Worm (Caenorhabditis elegans) whole organism, L1 larva: Measurements from ENCODE around the gene hrg-6.

ENCODE experiments used
- C04F5.9 ChIP-seq: sonication (generic microtip); optimal IDR thresholded peaks from 2 replicates; lab custom pipeline; 2016; ENCODE audit warnings: missing genetic modification characterization, missing compliant biosample characterization
- C34B4.2 ChIP-seq: sonication (generic microtip); optimal IDR thresholded peaks from 2 replicates; lab custom pipeline; 2017; ENCODE audit warnings: mild to moderate bottlenecking, missing genetic modification characterization, missing compliant biosample characterization
- F16B12.6 ChIP-seq: fragments of 150-350 bp; optimal IDR thresholded peaks from 2 replicates; lab custom pipeline; 2014; ENCODE audit warnings: missing biosample characterization, missing genetic modification characterization
- aly-2 ChIP-seq: fragments of 150-350 bp; optimal IDR thresholded peaks from 2 replicates; lab custom pipeline; 2014; ENCODE audit warnings: missing biosample characterization, missing genetic modification characterization
- ceh-82 ChIP-seq, 3 experiments: fragments of 150-350 bp in 1 of 3; sonication (generic microtip) in 2 of 3; optimal IDR thresholded peaks; 2 replicates each; lab custom pipeline; 2014 to 2017; ENCODE audit warnings: missing biosample characterization in 3 of 3, missing genetic modification characterization in 3 of 3
- ceh-88 ChIP-seq: fragments of 200-800 bp; sonication (Bioruptor generic); IDR thresholded peaks from 2 replicates; pipeline ENCODE4 v1.3.6; 2022; ENCODE audit warnings: missing genetic modification characterization, missing compliant biosample characterization
- ceh-90 ChIP-seq: sonication (generic microtip); optimal IDR thresholded peaks from 2 replicates; lab custom pipeline; 2016; ENCODE audit warnings: missing genetic modification characterization, missing compliant biosample characterization
- ces-1 ChIP-seq: fragments of 150-350 bp; optimal IDR thresholded peaks from 2 replicates; lab custom pipeline; 2014; ENCODE audit warnings: missing biosample characterization, missing genetic modification reagents, missing genetic modification characterization
- dpl-1 ChIP-seq, 3 experiments: fragments of 150-350 bp in 2 of 3; sonication (generic microtip) in 1 of 3; optimal IDR thresholded peaks; 2 replicates each; lab custom pipeline; 2014 to 2017; ENCODE audit warnings: missing biosample characterization in 3 of 3, missing genetic modification characterization in 3 of 3, missing genetic modification reagents in 3 of 3
- dsc-1 ChIP-seq: sonication (generic microtip); optimal IDR thresholded peaks from 2 replicates; lab custom pipeline; 2016; ENCODE audit warnings: mild to moderate bottlenecking, missing genetic modification characterization, missing compliant biosample characterization
- efl-1 ChIP-seq, 4 experiments: fragments of 150-350 bp; optimal IDR thresholded peaks in 3 of 4; peaks in 1 of 4; 1 replicate in 1 of 4; 2 replicates in 3 of 4; lab custom pipeline; 2014; ENCODE audit warnings: missing biosample characterization in 2 of 4, missing genetic modification characterization in 2 of 4, missing genetic modification reagents in 2 of 4
- egl-13 ChIP-seq: sonication (generic microtip); optimal IDR thresholded peaks from 2 replicates; lab custom pipeline; 2016; ENCODE audit warnings: missing genotype, missing genetic modification reagents, missing genetic modification characterization, missing compliant biosample characterization
- egl-27 ChIP-seq, 2 experiments: fragments of 150-350 bp in 1 of 2; sonication (generic microtip); optimal IDR thresholded peaks; 3 replicates each; lab custom pipeline; 2017 to 2018; ENCODE audit warnings: missing biosample characterization in 2 of 2, missing genetic modification characterization in 2 of 2, missing genetic modification reagents in 2 of 2
- elt-2 ChIP-seq: sonication (generic microtip); optimal IDR thresholded peaks from 2 replicates; lab custom pipeline; 2016; ENCODE audit warnings: missing genetic modification characterization, mild to moderate bottlenecking, inconsistent platforms, missing compliant biosample characterization, missing genetic modification reagents
- fkh-4 ChIP-seq: sonication (generic microtip); optimal IDR thresholded peaks from 2 replicates; lab custom pipeline; 2016; ENCODE audit warnings: missing compliant biosample characterization, missing genetic modification characterization, borderline replicate concordance
- fkh-8 ChIP-seq: sonication (generic microtip); optimal IDR thresholded peaks from 2 replicates; lab custom pipeline; 2016; ENCODE audit warnings: mild to moderate bottlenecking, missing genetic modification characterization, missing compliant biosample characterization
- hlh-17 ChIP-seq: fragments of 200-800 bp; sonication (Bioruptor generic); optimal IDR thresholded peaks from 2 replicates; lab custom pipeline; 2018; ENCODE audit warnings: missing genetic modification characterization, mild to moderate bottlenecking, missing compliant biosample characterization, moderate library complexity, borderline replicate concordance
- hpl-2 ChIP-seq: fragments of 150-350 bp; optimal IDR thresholded peaks from 2 replicates; lab custom pipeline; 2014; ENCODE audit warnings: missing biosample characterization, missing genetic modification reagents, missing genetic modification characterization
- irx-1 ChIP-seq: sonication (generic microtip); optimal IDR thresholded peaks from 2 replicates; lab custom pipeline; 2016; ENCODE audit warnings: missing genetic modification characterization, missing compliant biosample characterization
- jun-1 ChIP-seq: fragments of 150-350 bp; optimal IDR thresholded peaks from 2 replicates; lab custom pipeline; 2014; ENCODE audit warnings: missing biosample characterization, missing genetic modification reagents, missing genetic modification characterization
- lin-13 ChIP-seq: fragments of 150-350 bp; optimal IDR thresholded peaks from 2 replicates; lab custom pipeline; 2014; ENCODE audit warnings: missing biosample characterization, missing genetic modification reagents, missing genetic modification characterization
- lin-14 ChIP-seq: fragments of 200-800 bp; sonication (Bioruptor generic); optimal IDR thresholded peaks from 2 replicates; lab custom pipeline; 2018; ENCODE audit warnings: mild to moderate bottlenecking, missing genetic modification characterization, moderate library complexity, missing compliant biosample characterization
- lin-35 ChIP-seq, 2 experiments: fragments of 150-350 bp; optimal IDR thresholded peaks; 2 replicates each; lab custom pipeline; 2014; ENCODE audit warnings: missing biosample characterization in 2 of 2, missing genetic modification characterization in 2 of 2, missing genetic modification reagents in 2 of 2
- lin-39 ChIP-seq: fragments of 150-350 bp; optimal IDR thresholded peaks from 2 replicates; lab custom pipeline; 2014; ENCODE audit warnings: missing biosample characterization, missing genetic modification reagents, missing genetic modification characterization
- lir-3 ChIP-seq: sonication (generic microtip); optimal IDR thresholded peaks from 2 replicates; lab custom pipeline; 2016; ENCODE audit warnings: mild to moderate bottlenecking, missing genetic modification characterization, moderate library complexity, missing compliant biosample characterization; ENCODE audit not compliant: poor library complexity
- lsy-2 ChIP-seq, 2 experiments: fragments of 150-350 bp; optimal IDR thresholded peaks; 2 replicates each; lab custom pipeline; 2014; ENCODE audit warnings: missing biosample characterization in 2 of 2, missing genetic modification characterization in 2 of 2
- mab-9 ChIP-seq: fragments of 200-800 bp; sonication (Bioruptor generic); IDR thresholded peaks from 2 replicates; pipeline ENCODE4 v1.3.6; 2022; ENCODE audit warnings: missing genetic modification reagents, missing genetic modification characterization, missing compliant biosample characterization
- mdl-1 ChIP-seq, 2 experiments: fragments of 150-350 bp; optimal IDR thresholded peaks; 2 replicates each; lab custom pipeline; 2014 to 2017; ENCODE audit warnings: missing biosample characterization in 2 of 2, missing genetic modification characterization in 2 of 2, inconsistent platforms in 1 of 2
- mep-1 ChIP-seq: fragments of 150-350 bp; optimal IDR thresholded peaks from 2 replicates; lab custom pipeline; 2014; ENCODE audit warnings: missing biosample characterization, missing genetic modification characterization
- nhr-19 ChIP-seq: fragments of 200-800 bp; sonication (Bioruptor generic); conservative IDR thresholded peaks from 2 replicates; pipeline ENCODE4 v1.3.6; 2022; ENCODE audit warnings: missing genetic modification characterization, missing compliant biosample characterization
- nhr-20 ChIP-seq: sonication (generic microtip); optimal IDR thresholded peaks from 2 replicates; lab custom pipeline; 2016; ENCODE audit warnings: mild to moderate bottlenecking, missing genetic modification characterization, missing compliant biosample characterization
- nhr-237 ChIP-seq: fragments of 150-350 bp; optimal IDR thresholded peaks from 2 replicates; lab custom pipeline; 2014; ENCODE audit warnings: missing biosample characterization, missing genetic modification characterization
- nhr-47 ChIP-seq: sonication (generic microtip); optimal IDR thresholded peaks from 2 replicates; lab custom pipeline; 2016; ENCODE audit warnings: mild to moderate bottlenecking, missing genetic modification characterization, moderate library complexity, missing compliant biosample characterization
- nhr-85 ChIP-seq: sonication (generic microtip); peaks from one replicate; lab custom pipeline; 2016; ENCODE audit warnings: missing genetic modification characterization, inconsistent platforms, missing compliant biosample characterization
- nhr-90 ChIP-seq: sonication (generic microtip); optimal IDR thresholded peaks from 2 replicates; lab custom pipeline; 2016; ENCODE audit warnings: mild to moderate bottlenecking, missing genetic modification characterization, missing compliant biosample characterization; ENCODE audit not compliant: poor library complexity
- pag-3 ChIP-seq: sonication (generic microtip); optimal IDR thresholded peaks from 2 replicates; lab custom pipeline; 2017; ENCODE audit warnings: missing genetic modification characterization, mild to moderate bottlenecking, missing compliant biosample characterization, antibody characterized with exemption, borderline replicate concordance; ENCODE audit not compliant: insufficient read depth
- rnt-1 ChIP-seq: sonication (generic microtip); optimal IDR thresholded peaks from 2 replicates; lab custom pipeline; 2016; ENCODE audit warnings: mild to moderate bottlenecking, missing genetic modification characterization, moderate library complexity, missing compliant biosample characterization
- skn-1 ChIP-seq: fragments of 150-350 bp; optimal IDR thresholded peaks from 2 replicates; lab custom pipeline; 2014; ENCODE audit warnings: missing biosample characterization, missing genetic modification characterization
- swsn-7 ChIP-seq: sonication (generic microtip); optimal IDR thresholded peaks from 2 replicates; lab custom pipeline; 2016; ENCODE audit warnings: missing genetic modification characterization, missing compliant biosample characterization
- tbx-2 ChIP-seq: sonication (generic microtip); optimal IDR thresholded peaks from 2 replicates; lab custom pipeline; 2016; ENCODE audit warnings: missing genetic modification characterization, missing compliant biosample characterization
- tlp-1 ChIP-seq: fragments of 150-350 bp; optimal IDR thresholded peaks from 2 replicates; lab custom pipeline; 2014; ENCODE audit warnings: missing biosample characterization, missing genetic modification characterization
- unc-130 ChIP-seq: fragments of 150-350 bp; optimal IDR thresholded peaks from 2 replicates; lab custom pipeline; 2017; ENCODE audit warnings: missing biosample characterization, missing genetic modification characterization, inconsistent platforms
- unc-86 ChIP-seq: sonication (generic microtip); optimal IDR thresholded peaks from 2 replicates; lab custom pipeline; 2016; ENCODE audit warnings: missing genetic modification characterization, missing compliant biosample characterization
- unc-98 ChIP-seq: fragments of 200-800 bp; sonication (Bioruptor generic); IDR thresholded peaks from 2 replicates; pipeline ENCODE4 v1.3.6; 2022; ENCODE audit warnings: missing genetic modification characterization, missing compliant biosample characterization
- vab-15 ChIP-seq: sonication (generic microtip); optimal IDR thresholded peaks from 2 replicates; lab custom pipeline; 2017; ENCODE audit warnings: missing genotype, mild to moderate bottlenecking, missing genetic modification characterization, missing compliant biosample characterization
- ztf-11 ChIP-seq, 2 experiments: sonication (generic microtip); optimal IDR thresholded peaks; 2 replicates each; lab custom pipeline; 2016 to 2017; ENCODE audit warnings: missing genetic modification characterization in 2 of 2, missing biosample characterization in 1 of 2, missing compliant biosample characterization in 1 of 2
- ztf-4 ChIP-seq: fragments of 150-350 bp; optimal IDR thresholded peaks from 2 replicates; lab custom pipeline; 2014; ENCODE audit warnings: missing biosample characterization, missing genetic modification characterization

Gene hrg-6

DNA sequence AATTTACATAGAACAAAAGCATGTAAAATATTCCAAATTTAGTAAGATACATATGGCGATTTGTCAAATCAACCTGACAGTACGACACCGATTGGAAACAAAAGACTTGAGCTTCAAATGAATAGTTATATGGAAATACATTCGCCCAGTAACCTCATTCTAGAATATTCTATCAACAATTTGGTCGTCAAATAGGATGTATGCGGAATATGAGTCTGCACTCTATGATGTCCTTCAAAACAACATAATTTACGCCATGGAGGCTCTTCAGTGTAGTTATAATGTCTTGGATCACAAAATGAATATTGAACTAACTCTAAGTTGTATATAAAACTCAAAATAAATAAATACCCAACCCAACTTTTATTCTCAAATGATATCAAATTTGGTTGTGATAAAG is 5.7 kb upstream of the hrg-6 start (continued):
- TF ChIP-seq lin-14 (GFP tag; lab: Kevin White, UChicago) (peak; percentile 51), nhr-19 (GFP tag; lab: Robert Waterston, UW) (peak; percentile 45), lin-13 (GFP tag; lab: Kevin White, UChicago) (peak; percentile 60), tbx-2 (no peak), nhr-20 (tag; lab: Kevin White, UChicago) (peak; percentile 67), mep-1 (tag; lab: Kevin White, UChicago) (peak; percentile 75), ces-1 (GFP tag; lab: Kevin White, UChicago) (no peak)

DNA sequence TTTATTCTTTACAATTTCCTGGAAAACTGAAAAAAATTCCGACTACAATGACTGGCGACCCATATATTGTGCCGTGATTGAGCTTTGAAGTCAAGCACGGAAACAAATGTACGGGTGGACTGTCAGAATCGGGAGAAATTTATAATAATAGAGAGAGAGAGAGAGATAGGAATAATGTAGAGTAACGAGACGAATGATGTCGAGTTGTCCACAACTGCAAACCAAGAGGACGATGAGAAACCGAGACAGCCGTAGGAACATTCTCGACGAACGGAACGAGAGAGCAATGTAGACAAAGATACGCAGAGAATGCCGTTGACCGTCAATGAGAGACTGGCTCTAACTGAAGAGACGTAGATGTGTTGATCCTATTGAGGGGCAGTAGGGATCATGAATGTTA is 4.8 kb upstream of the hrg-6 start:
- TF ChIP-seq irx-1 (tag; lab: Kevin White, UChicago) (peak; percentile 23), elt-2 (peak; percentile 9), nhr-85 (tag; lab: Kevin White, UChicago) (peak; percentile 90), ztf-4 (tag; lab: Kevin White, UChicago) (peak; percentile 92), nhr-47 (peak; percentile 82), pag-3 (tag; lab: Kevin White, UChicago) (peak; percentile 91), nhr-237 (tag; lab: Kevin White, UChicago) (peak; percentile 73), F16B12.6 (tag; lab: Kevin White, UChicago) (peak; percentile 33), jun-1 (peak; percentile 70), lin-14 (GFP tag; lab: Kevin White, UChicago) (peak; percentile 95), unc-86 (peak; percentile 72), C04F5.9 (tag; lab: Kevin White, UChicago) (no peak), lsy-2 (tag; optimal IDR thresholded peaks at IDR 0.05; lab: Kevin White, UChicago) (peak; percentile 78 to 81), C34B4.2 (no peak), dpl-1 (GFP tag; optimal IDR thresholded peaks at IDR 0.05; lab: Kevin White, UChicago) (peak; percentile 45 to 49 (median 47)), mep-1 (tag; lab: Kevin White, UChicago) (peak; percentile 92), lin-35 (GFP tag; optimal IDR thresholded peaks at IDR 0.05; lab: Kevin White, UChicago) (peak; percentile 68 to 78), nhr-90 (tag; lab: Kevin White, UChicago) (peak; percentile 71), mdl-1 (tag; optimal IDR thresholded peaks at IDR 0.05; lab: Kevin White, UChicago) (peak in 1 of 2 experiments; percentile 72), nhr-20 (tag; lab: Kevin White, UChicago) (peak; percentile 92), efl-1 (optimal IDR thresholded peaks at IDR 0.05; lab: Kevin White, UChicago) (peak; percentile 62 to 66), efl-1 (GFP tag; optimal IDR thresholded peaks at IDR 0.05 in 1 of 2; lab: Kevin White, UChicago) (peak; percentile 15 to 91), ces-1 (GFP tag; lab: Kevin White, UChicago) (no peak), swsn-7 (tag; lab: Kevin White, UChicago) (peak; percentile 90), unc-98 (GFP tag; lab: Robert Waterston, UW) (no peak), lin-13 (GFP tag; lab: Kevin White, UChicago) (peak; percentile 73), aly-2 (tag; lab: Kevin White, UChicago) (peak; percentile 74), egl-27 (tag; optimal IDR thresholded peaks at IDR 0.05; lab: Kevin White, UChicago) (peak; percentile 46 to 69), skn-1 (tag; lab: Kevin White, UChicago) (peak; percentile 90), lin-39 (tag; lab: Kevin White, UChicago) (no peak), fkh-8 (tag; lab: Kevin White, UChicago) (peak; percentile 68), rnt-1 (tag; lab: Kevin White, UChicago) (peak; percentile 77), ceh-90 (tag; lab: Kevin White, UChicago) (no peak), ceh-88 (GFP tag; lab: Robert Waterston, UW) (peak; percentile 56), fkh-4 (tag; lab: Kevin White, UChicago) (no peak), unc-130 (peak; percentile 11), ceh-82 (tag; optimal IDR thresholded peaks at IDR 0.05; lab: Kevin White, UChicago) (peak; percentile 39 to 70 (median 65)), mab-9 (0 out of 2 replicates have a peak, but pooled peaks have one; percentile 31), hlh-17 (no peak), tlp-1 (tag; lab: Kevin White, UChicago) (no peak), lir-3 (tag; lab: Kevin White, UChicago) (peak; percentile 35), nhr-19 (GFP tag; lab: Robert Waterston, UW) (peak; percentile 81), ztf-11 (tag; optimal IDR thresholded peaks at IDR 0.05; lab: Kevin White, UChicago) (peak in 1 of 2 experiments; percentile 73), vab-15 (no peak), dsc-1 (tag; lab: Kevin White, UChicago) (peak; percentile 66), hpl-2 (no peak), egl-13 (tag; lab: Kevin White, UChicago) (peak; percentile 64)
